Worm (Caenorhabditis elegans): ENCODE measurements around the gene ugt-10.

DNA sequence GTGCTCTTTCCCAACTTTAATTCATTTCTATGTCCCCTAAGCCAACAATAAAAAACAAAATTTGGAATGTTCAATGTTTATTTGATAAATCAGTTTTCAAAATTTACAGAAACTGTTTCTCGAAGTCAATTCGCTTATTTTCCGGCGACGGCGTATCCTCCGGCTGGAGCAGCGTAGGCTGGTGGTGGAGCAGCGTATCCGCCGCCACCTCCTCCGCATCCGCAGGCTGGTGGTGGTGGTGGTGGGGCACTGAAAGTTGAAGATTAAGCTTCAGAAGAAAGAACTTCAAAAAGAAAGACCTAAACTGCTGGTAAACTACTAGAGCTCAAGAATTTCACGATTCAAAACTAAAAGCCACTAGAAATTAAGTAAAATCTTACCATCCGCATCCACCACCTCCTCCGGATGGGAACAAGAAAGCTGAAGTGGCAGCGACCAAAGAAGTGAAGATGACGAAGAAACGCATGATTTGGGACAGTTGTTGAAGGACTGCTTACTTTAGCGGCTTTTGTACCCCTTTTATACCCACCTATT lies 18.2 kb upstream of the ugt-10 start, which contains the start of gene C02E7.7:
- TF ChIP-seq ces-1 (GFP tag; optimal IDR thresholded peaks at IDR 0.05), result no peak
- TF ChIP-seq unc-120 (tag; optimal IDR thresholded peaks at IDR 0.05; ENCODE audit: poor library complexity, severe bottlenecking), result no peak
- no peak for TF ChIP-seq mep-1 (tag; optimal IDR thresholded peaks at IDR 0.05)
- TF ChIP-seq M03D4.4 (tag; optimal IDR thresholded peaks at IDR 0.05), result no peak

All from whole organism, mixed stage, embryonic.